Worm (Caenorhabditis elegans): ENCODE results near the gene T04B2.7.

- TF ChIP-seq nfya-1 (tag; optimal IDR thresholded peaks at IDR 0.05; ENCODE audit: borderline replicate concordance, insufficient read depth) (no peak), pha-4 (tag; optimal IDR thresholded peaks at IDR 0.05) (no peak), attf-3 (GFP tag; conservative IDR thresholded peaks at IDR 0.05) (no peak), F37B4.10 (GFP tag; IDR thresholded peaks at IDR 0.05) (no peak), ama-1 (optimal IDR thresholded peaks at IDR 0.05) (no peak), ama-1 (GFP tag; optimal IDR thresholded peaks at IDR 0.05) (no peak)
Measured at ce11 chrIV:10078003-10078402, 22.0 kb upstream of the T04B2.7 start.
